Worm (Caenorhabditis elegans) whole organism, midembryonic: ENCODE results near the gene Y39B6A.13.

ENCODE experiments used
- T22C8.4 ChIP-seq: fragments of 200-800 bp; sonication (Bioruptor generic); IDR thresholded peaks from 2 replicates; pipeline ENCODE4 v1.3.6; 2022; ENCODE audit warnings: missing genetic modification characterization, missing compliant biosample characterization
- klf-2 ChIP-seq: fragments of 200-800 bp; sonication (Bioruptor generic); conservative IDR thresholded peaks from 2 replicates; pipeline ENCODE4 v1.3.6; 2022; ENCODE audit warnings: missing genetic modification reagents, missing genetic modification characterization, missing compliant biosample characterization
- tab-1 ChIP-seq: fragments of 200-800 bp; sonication (Bioruptor generic); IDR thresholded peaks from 2 replicates; pipeline ENCODE4 v1.3.6; 2022; ENCODE audit warnings: missing genetic modification characterization, missing compliant biosample characterization
- ztf-23 ChIP-seq: fragments of 200-800 bp; sonication (Bioruptor generic); IDR thresholded peaks from 2 replicates; pipeline ENCODE4 v1.3.6; 2022; ENCODE audit warnings: missing genetic modification reagents, missing genetic modification characterization, missing compliant biosample characterization
- ztf-29 ChIP-seq: fragments of 200-800 bp; sonication (Bioruptor generic); IDR thresholded peaks from 2 replicates; pipeline ENCODE4 v1.3.6; 2022; ENCODE audit warnings: missing genetic modification reagents, missing genetic modification characterization, missing compliant biosample characterization

DNA sequence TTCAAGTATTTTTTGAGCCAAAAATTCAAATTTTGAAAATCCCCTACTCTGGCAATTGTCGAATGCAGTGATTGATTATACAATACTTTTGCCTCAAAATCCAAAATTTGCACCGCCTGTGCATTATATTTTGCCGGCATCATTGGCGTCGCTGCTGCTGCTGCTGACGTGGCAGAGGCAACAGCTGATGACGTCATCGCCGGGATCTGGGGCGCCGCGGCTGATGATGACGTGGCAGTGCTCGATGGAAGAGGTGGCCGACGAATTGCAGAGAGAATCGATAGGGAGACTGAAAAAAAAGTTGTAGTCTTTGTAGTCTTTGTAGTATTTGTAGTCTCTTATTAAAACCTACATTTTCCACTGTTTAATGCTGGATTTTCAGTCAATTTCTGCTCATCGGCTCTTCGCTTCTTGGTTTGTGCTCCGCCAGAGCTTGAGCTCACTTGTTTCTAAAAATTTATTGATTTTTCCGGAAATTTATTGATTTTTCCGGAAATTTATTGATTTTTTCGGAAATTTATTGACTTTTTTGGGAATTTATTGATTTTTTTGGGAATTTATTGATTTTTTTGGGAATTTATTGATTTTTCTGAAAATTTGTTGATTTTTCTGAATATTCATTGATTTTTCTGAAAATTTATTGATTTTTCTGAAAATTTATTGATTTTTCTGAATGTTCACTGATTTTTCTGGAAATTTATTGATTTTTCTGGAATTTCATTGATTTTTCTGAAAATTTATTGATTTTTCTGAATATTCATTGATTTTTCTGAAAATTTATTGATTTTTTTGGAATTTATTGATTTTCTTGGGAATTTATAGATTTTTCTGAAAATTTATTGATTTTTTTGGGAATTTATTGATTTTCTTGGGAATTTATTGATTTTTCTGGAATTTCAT is 1.8 kb upstream of the Y39B6A.13 start:
- no peak for TF ChIP-seq tab-1 (GFP tag; lab: Robert Waterston, UW)
- TF ChIP-seq ztf-23 (GFP tag; lab: Robert Waterston, UW): no peak
- peak; percentile 84 for TF ChIP-seq T22C8.4
- TF ChIP-seq ztf-29 (GFP tag; lab: Robert Waterston, UW): no peak
- TF ChIP-seq klf-2 (GFP tag; lab: Robert Waterston, UW): no peak
